Fruit fly (Drosophila melanogaster): ENCODE results near the gene CG7365.

DNA sequence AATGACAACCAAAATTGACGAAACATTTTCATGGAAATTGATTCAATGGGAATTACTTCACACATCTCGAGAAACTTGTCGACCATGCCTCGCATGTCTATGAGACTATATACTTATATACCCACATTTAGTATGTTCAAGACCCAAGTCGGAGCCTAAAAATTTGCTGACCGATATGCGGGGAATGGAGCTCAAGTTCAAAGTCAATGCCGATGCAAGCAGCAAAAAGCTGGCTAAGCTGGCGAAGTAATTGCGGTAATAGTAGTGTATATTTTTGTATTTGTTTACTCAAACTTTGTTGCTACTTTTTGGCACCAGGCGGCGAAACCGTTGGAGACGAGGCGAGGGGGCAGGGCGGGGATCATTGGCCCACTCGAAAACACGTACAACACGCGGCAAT is 4.1 kb downstream of the CG7365 start:
- no peak for TF ChIP-seq CG3919 (GFP tag; optimal IDR thresholded peaks at IDR 0.05)
- no peak for TF ChIP-seq Sox102F (GFP tag; optimal IDR thresholded peaks at IDR 0.05)
- no peak for TF ChIP-seq CG16779 (tag; optimal IDR thresholded peaks at IDR 0.05)
- no peak for TF ChIP-seq CG6163 (GFP tag; IDR thresholded peaks at IDR 0.05)
- TF ChIP-seq salr (GFP tag; optimal IDR thresholded peaks at IDR 0.05), result no peak
